Fruit fly (Drosophila melanogaster): ENCODE measurements around the gene cyr.
A peak's percentile ranks its signal among the peaks of the same experiment; 100 is the strongest.

cyr gene

dm6 chrX:8100026-8100825 lies 35.3 kb downstream of the cyr start:
- peak; percentile 20 for TF ChIP-seq CG8319 (GFP tag; optimal IDR thresholded peaks at IDR 0.05)
- peak; percentile 72 for TF ChIP-seq Sox102F (GFP tag; optimal IDR thresholded peaks at IDR 0.05)
- TF ChIP-seq Blimp-1 (GFP tag; optimal IDR thresholded peaks at IDR 0.05) = peak; percentile 22
- TF ChIP-seq pdm3 (GFP tag; optimal IDR thresholded peaks at IDR 0.05) = peak; percentile 79
- TF ChIP-seq Sox15 (GFP tag; optimal IDR thresholded peaks at IDR 0.05) = peak; percentile 48
- TF ChIP-seq achi (GFP tag; optimal IDR thresholded peaks at IDR 0.05) = peak; percentile 79
- TF ChIP-seq Smox (GFP tag; optimal IDR thresholded peaks at IDR 0.05) = peak; percentile 91
- TF ChIP-seq fd59A (GFP tag; optimal IDR thresholded peaks at IDR 0.05) = peak; percentile 56
- TF ChIP-seq dac (GFP tag; optimal IDR thresholded peaks at IDR 0.05) = peak; percentile 60
- TF ChIP-seq CG16779 (tag; optimal IDR thresholded peaks at IDR 0.05) = peak; percentile 60
- TF ChIP-seq CG31627 (GFP tag; optimal IDR thresholded peaks at IDR 0.05) = peak; percentile 63
- peak; percentile 88 for TF ChIP-seq svp (GFP tag)
- peak; percentile 13 for TF ChIP-seq CG11902 (GFP tag; optimal IDR thresholded peaks at IDR 0.05)
- TF ChIP-seq CG6792 (GFP tag; optimal IDR thresholded peaks at IDR 0.05) = peak; percentile 77
- peak; percentile 69 for TF ChIP-seq CG4318 (GFP tag; optimal IDR thresholded peaks at IDR 0.05)
- TF ChIP-seq salr (GFP tag; optimal IDR thresholded peaks at IDR 0.05) = peak; percentile 52 to 76
- TF ChIP-seq CG10631 (GFP tag; optimal IDR thresholded peaks at IDR 0.05) = peak; percentile 85
- peak; percentile 29 for TF ChIP-seq Ets21C (GFP tag; optimal IDR thresholded peaks at IDR 0.05)
- peak; percentile 84 for TF ChIP-seq Gug (GFP tag; IDR thresholded peaks at IDR 0.05)
- TF ChIP-seq esn (GFP tag; optimal IDR thresholded peaks at IDR 0.05) = peak; percentile 83
- TF ChIP-seq Eip78C (GFP tag) = peak; percentile 93
- peak; percentile 71 for TF ChIP-seq CG10669 (GFP tag; optimal IDR thresholded peaks at IDR 0.05)
- TF ChIP-seq fd85E (GFP tag; optimal IDR thresholded peaks at IDR 0.05) = peak; percentile 2
- TF ChIP-seq Hr4 (GFP tag; optimal IDR thresholded peaks at IDR 0.05) = peak; percentile 79
- peak; percentile 61 for TF ChIP-seq vri (GFP tag; optimal IDR thresholded peaks at IDR 0.05)
- TF ChIP-seq topi (GFP tag; optimal IDR thresholded peaks at IDR 0.05) = peak; percentile 73
- peak; percentile 70 for TF ChIP-seq CG1621 (tag; optimal IDR thresholded peaks at IDR 0.05)
- peak; percentile 64 for TF ChIP-seq CG9139 (GFP tag; optimal IDR thresholded peaks at IDR 0.05)
- TF ChIP-seq acj6 (GFP tag; optimal IDR thresholded peaks at IDR 0.05) = peak; percentile 80
- peak; percentile 77 for TF ChIP-seq CG34406 (GFP tag; optimal IDR thresholded peaks at IDR 0.05)
- TF ChIP-seq CG3919 (GFP tag; optimal IDR thresholded peaks at IDR 0.05) = peak; percentile 83
- peak; percentile 89 for TF ChIP-seq eg (GFP tag; IDR thresholded peaks at IDR 0.05)
- TF ChIP-seq fkh (GFP tag; optimal IDR thresholded peaks at IDR 0.05) = peak; percentile 4
- peak; percentile 60 for TF ChIP-seq CG6808 (GFP tag; optimal IDR thresholded peaks at IDR 0.05)
- peak; percentile 60 for TF ChIP-seq Hr39 (GFP tag; optimal IDR thresholded peaks at IDR 0.05)
- TF ChIP-seq net (GFP tag; optimal IDR thresholded peaks at IDR 0.05) = peak; percentile 79
- peak; percentile 78 for TF ChIP-seq CG6276 (GFP tag; optimal IDR thresholded peaks at IDR 0.05)
- peak; percentile 81 for TF ChIP-seq Ets96B (tag; optimal IDR thresholded peaks at IDR 0.05)
- TF ChIP-seq Lpt (GFP tag; optimal IDR thresholded peaks at IDR 0.05) = peak; percentile 66
- TF ChIP-seq cyc (GFP tag; optimal IDR thresholded peaks at IDR 0.05) = peak; percentile 75
- TF ChIP-seq CG32006 (GFP tag; optimal IDR thresholded peaks at IDR 0.05) = peak; percentile 87
- peak; percentile 41 for TF ChIP-seq Eip93F (GFP tag; optimal IDR thresholded peaks at IDR 0.05)
- peak; percentile 77 for TF ChIP-seq OdsH (GFP tag; optimal IDR thresholded peaks at IDR 0.05)
- peak; percentile 69 for TF ChIP-seq CG11762 (GFP tag; optimal IDR thresholded peaks at IDR 0.05; ENCODE audit: insufficient read depth)
- TF ChIP-seq Sox14 (GFP tag; optimal IDR thresholded peaks at IDR 0.05) = peak; percentile 73
- TF ChIP-seq CG11294 (GFP tag; IDR thresholded peaks at IDR 0.05) = peak; percentile 78
- TF ChIP-seq CG7368 (GFP tag; optimal IDR thresholded peaks at IDR 0.05) = peak; percentile 70
- peak; percentile 79 for TF ChIP-seq dsx (GFP tag; optimal IDR thresholded peaks at IDR 0.05; ENCODE audit: poor library complexity, severe bottlenecking)
- TF ChIP-seq Eip75B (GFP tag; optimal IDR thresholded peaks at IDR 0.05) = peak; percentile 76
- TF ChIP-seq spab (GFP tag; optimal IDR thresholded peaks at IDR 0.05) = peak; percentile 68

Measured in whole organism, prepupa.